Worm (Caenorhabditis elegans) whole organism, mixed stage, embryonic: ENCODE results near the gene nhl-1.

Experiments used
- M03D4.4 ChIP-seq: sonication (generic microtip); optimal IDR thresholded peaks from 2 replicates; lab custom pipeline; 2017; ENCODE audit warnings: mild to moderate bottlenecking, missing genetic modification characterization, missing compliant biosample characterization
- bed-3 ChIP-seq: fragments of 200-800 bp; sonication (Bioruptor generic); optimal IDR thresholded peaks from 3 replicates; lab custom pipeline; 2018; ENCODE audit warnings: mild to moderate bottlenecking, missing genetic modification characterization, moderate library complexity, missing compliant biosample characterization
- blmp-1 ChIP-seq: fragments of 150-350 bp; optimal IDR thresholded peaks from 2 replicates; lab custom pipeline; 2014; ENCODE audit warnings: missing biosample characterization, missing genetic modification characterization
- ceh-39 ChIP-seq: fragments of 150-350 bp; optimal IDR thresholded peaks from 2 replicates; lab custom pipeline; 2014; ENCODE audit warnings: missing biosample characterization, missing genetic modification characterization
- ceh-43 ChIP-seq: fragments of 200-800 bp; sonication (Bioruptor generic); optimal IDR thresholded peaks from 2 replicates; lab custom pipeline; 2018; ENCODE audit warnings: mild to moderate bottlenecking, missing genetic modification characterization, moderate library complexity, missing compliant biosample characterization
- ceh-83 ChIP-seq: fragments of 200-800 bp; sonication (Bioruptor generic); optimal IDR thresholded peaks from 2 replicates; lab custom pipeline; 2018; ENCODE audit warnings: mild to moderate bottlenecking, missing genetic modification characterization, missing compliant biosample characterization
- ces-1 ChIP-seq: fragments of 150-350 bp; optimal IDR thresholded peaks from 2 replicates; lab custom pipeline; 2014; ENCODE audit warnings: missing biosample characterization, missing genetic modification reagents, missing genetic modification characterization
- cnd-1 ChIP-seq: fragments of 200-800 bp; sonication (Bioruptor generic); optimal IDR thresholded peaks from 2 replicates; lab custom pipeline; 2018; ENCODE audit warnings: mild to moderate bottlenecking, missing genetic modification characterization, missing compliant biosample characterization
- elt-1 ChIP-seq: sonication (generic microtip); optimal IDR thresholded peaks from 2 replicates; lab custom pipeline; 2017; ENCODE audit warnings: missing genetic modification characterization, mild to moderate bottlenecking, missing compliant biosample characterization, antibody characterized with exemption, moderate library complexity, borderline replicate concordance; ENCODE audit not compliant: insufficient read depth
- elt-3 ChIP-seq: fragments of 150-350 bp; optimal IDR thresholded peaks from 2 replicates; lab custom pipeline; 2014; ENCODE audit warnings: missing biosample characterization, missing genetic modification characterization
- ham-2 ChIP-seq: fragments of 200-800 bp; sonication (Bioruptor generic); optimal IDR thresholded peaks from 2 replicates; lab custom pipeline; 2018; ENCODE audit warnings: mild to moderate bottlenecking, missing genetic modification characterization, missing compliant biosample characterization
- hlh-1 ChIP-seq: fragments of 150-350 bp; optimal IDR thresholded peaks from 2 replicates; lab custom pipeline; 2014; ENCODE audit warnings: missing biosample characterization, missing genetic modification reagents, missing genetic modification characterization
- lin-13 ChIP-seq: fragments of 150-350 bp; optimal IDR thresholded peaks from 2 replicates; lab custom pipeline; 2014; ENCODE audit warnings: missing biosample characterization, missing genetic modification characterization
- lsy-2 ChIP-seq: fragments of 150-350 bp; optimal IDR thresholded peaks from 2 replicates; lab custom pipeline; 2014; ENCODE audit warnings: missing biosample characterization, missing genetic modification characterization
- mab-5 ChIP-seq: fragments of 150-350 bp; optimal IDR thresholded peaks from 2 replicates; lab custom pipeline; 2014; ENCODE audit warnings: missing biosample characterization, missing genetic modification characterization
- mep-1 ChIP-seq: fragments of 150-350 bp; optimal IDR thresholded peaks from 2 replicates; lab custom pipeline; 2017; ENCODE audit warnings: missing biosample characterization, missing genetic modification reagents, missing genetic modification characterization, inconsistent platforms
- mls-2 ChIP-seq: sonication (generic microtip); optimal IDR thresholded peaks from 2 replicates; lab custom pipeline; 2016; ENCODE audit warnings: mild to moderate bottlenecking, missing genetic modification characterization, moderate library complexity, missing compliant biosample characterization
- nhr-12 ChIP-seq: fragments of 150-350 bp; optimal IDR thresholded peaks from 2 replicates; lab custom pipeline; 2014; ENCODE audit warnings: missing biosample characterization, missing genetic modification characterization
- nhr-237 ChIP-seq: fragments of 150-350 bp; optimal IDR thresholded peaks from 2 replicates; lab custom pipeline; 2014; ENCODE audit warnings: missing biosample characterization, missing genetic modification characterization
- nhr-28 ChIP-seq: fragments of 150-350 bp; optimal IDR thresholded peaks from 2 replicates; lab custom pipeline; 2014; ENCODE audit warnings: missing biosample characterization, missing genetic modification characterization
- nhr-76 ChIP-seq: sonication (generic microtip); optimal IDR thresholded peaks from 2 replicates; lab custom pipeline; 2017; ENCODE audit warnings: missing biosample characterization, missing genetic modification characterization
- pha-4 ChIP-seq: fragments of 150-350 bp; optimal IDR thresholded peaks from 2 replicates; lab custom pipeline; 2018; ENCODE audit warnings: missing biosample characterization, missing genetic modification reagents, missing genetic modification characterization
- sem-2 ChIP-seq: fragments of 200-800 bp; sonication (Bioruptor generic); optimal IDR thresholded peaks from 2 replicates; lab custom pipeline; 2018; ENCODE audit warnings: mild to moderate bottlenecking, missing genetic modification characterization, missing compliant biosample characterization
- snpc-4 ChIP-seq: fragments of 150-350 bp; optimal IDR thresholded peaks from 2 replicates; lab custom pipeline; 2014; ENCODE audit warnings: missing biosample characterization, missing genetic modification characterization
- sptf-1 ChIP-seq: sonication (generic microtip); optimal IDR thresholded peaks from 2 replicates; lab custom pipeline; 2017; ENCODE audit warnings: mild to moderate bottlenecking, missing genetic modification characterization, moderate library complexity, missing compliant biosample characterization
- tbx-8 ChIP-seq: fragments of 200-800 bp; sonication (Bioruptor generic); optimal IDR thresholded peaks from 2 replicates; lab custom pipeline; 2018; ENCODE audit warnings: mild to moderate bottlenecking, missing genetic modification characterization, moderate library complexity, missing compliant biosample characterization
- unc-120 ChIP-seq: sonication (generic microtip); optimal IDR thresholded peaks from 2 replicates; lab custom pipeline; 2017; ENCODE audit warnings: missing genetic modification characterization, missing compliant biosample characterization; ENCODE audit not compliant: poor library complexity, severe bottlenecking
- unc-62 ChIP-seq: fragments of 150-350 bp; optimal IDR thresholded peaks from 2 replicates; lab custom pipeline; 2014; ENCODE audit warnings: missing biosample characterization, missing genetic modification reagents, missing genetic modification characterization
- zip-8 ChIP-seq: fragments of 150-350 bp; optimal IDR thresholded peaks from 2 replicates; lab custom pipeline; 2014; ENCODE audit warnings: missing biosample characterization, missing genetic modification characterization
- ztf-11 ChIP-seq: fragments of 150-350 bp; optimal IDR thresholded peaks from 2 replicates; lab custom pipeline; 2014; ENCODE audit warnings: missing biosample characterization, missing genetic modification characterization

nhl-1 gene

DNA sequence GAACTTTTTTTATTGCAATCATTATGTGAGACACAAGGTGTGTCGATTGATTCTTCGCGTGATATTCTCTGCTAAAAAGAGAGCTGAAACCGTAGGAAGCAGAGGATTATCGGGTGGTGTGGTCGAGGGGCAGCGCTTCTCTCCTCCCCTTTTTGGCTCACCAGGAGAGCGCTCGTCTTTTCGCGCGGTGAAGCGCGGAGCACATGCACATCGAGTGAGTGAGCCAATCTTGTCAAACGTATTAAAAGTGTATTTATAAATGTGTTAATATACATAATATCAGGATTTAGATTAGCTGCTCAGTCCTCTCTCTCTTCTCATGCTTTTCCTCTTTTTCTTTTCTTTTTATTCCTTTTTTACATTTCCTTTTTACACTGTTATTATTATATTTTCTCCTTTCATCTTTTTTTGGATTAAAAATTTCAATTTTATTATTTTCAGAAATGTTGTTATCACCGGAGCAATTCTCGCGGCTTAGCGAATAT, 9.0 kb upstream of the nhl-1 start, which contains the start of gene dgk-3:
dgk-3 (plus strand) TSS at position 435 of the 485 bp plus-strand sequence.
- TF ChIP-seq blmp-1 (no peak), hlh-1 (tag; lab: Kevin White, UChicago) (no peak), mep-1 (tag; lab: Kevin White, UChicago) (no peak), ceh-39 (tag; lab: Kevin White, UChicago) (no peak), ceh-43 (GFP tag; lab: Kevin White, UChicago) (no peak), lin-13 (no peak), nhr-76 (no peak), nhr-28 (no peak), sptf-1 (no peak), cnd-1 (no peak), mls-2 (tag; lab: Kevin White, UChicago) (no peak), zip-8 (tag; lab: Kevin White, UChicago) (no peak), snpc-4 (tag; lab: Kevin White, UChicago) (no peak), ham-2 (GFP tag; lab: Kevin White, UChicago) (no peak), unc-120 (tag; lab: Kevin White, UChicago) (no peak), tbx-8 (no peak), elt-3 (no peak), elt-1 (tag; lab: Kevin White, UChicago) (no peak), nhr-237 (no peak), mab-5 (tag; lab: Kevin White, UChicago) (no peak)

DNA sequence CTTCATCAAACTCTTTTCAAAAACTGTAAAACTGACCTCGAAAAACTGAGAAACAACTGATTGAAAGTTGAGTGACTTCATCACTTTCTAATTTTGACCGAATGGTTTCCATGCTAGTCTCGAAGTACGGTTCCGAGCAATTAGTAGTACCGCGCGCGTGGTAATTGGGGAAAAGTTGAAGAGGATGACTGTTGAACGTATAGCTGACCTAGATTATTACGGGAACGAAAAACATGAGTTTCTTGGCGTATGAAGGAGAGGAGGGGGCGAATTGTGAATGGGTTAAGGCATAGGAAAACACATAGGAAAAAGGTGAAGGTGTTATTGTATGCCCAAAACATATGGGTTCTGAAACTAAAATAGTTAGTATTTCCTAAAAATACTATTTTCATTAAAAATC, 7.8 kb upstream of the nhl-1 start, which contains the start of gene ptr-9:
ptr-9 (minus strand) TSS at position 101 of the 400 bp plus-strand sequence.
- TF ChIP-seq elt-1 (tag; lab: Kevin White, UChicago) (no peak), ces-1 (GFP tag; lab: Kevin White, UChicago) (no peak), ham-2 (GFP tag; lab: Kevin White, UChicago) (no peak), snpc-4 (tag; lab: Kevin White, UChicago) (no peak), sem-2 (GFP tag; lab: Kevin White, UChicago) (no peak), ztf-11 (no peak), elt-3 (no peak), blmp-1 (no peak)
- TF ChIP-seq, all 35 proteins: peak for 0

DNA sequence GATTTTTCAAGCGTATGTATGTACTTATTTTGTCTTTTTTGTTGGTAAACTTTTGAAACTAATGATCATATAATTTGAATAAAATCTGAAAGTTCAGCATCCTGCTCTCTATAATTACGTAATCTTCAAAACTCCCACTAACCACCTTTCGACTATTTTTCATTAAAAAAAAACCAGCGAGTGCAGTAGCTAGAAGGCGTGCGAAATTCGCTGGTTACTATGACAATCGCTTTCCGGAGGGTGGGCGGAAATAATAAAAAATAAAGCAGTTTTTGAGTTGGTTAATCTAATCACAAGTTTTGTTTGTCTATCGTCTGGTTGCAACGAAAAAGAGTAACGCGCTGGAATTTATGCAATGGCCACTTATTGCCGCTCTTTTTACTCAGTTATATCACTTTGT, 1.1 kb upstream of the nhl-1 start, which contains the start of gene irld-34:
irld-34 (plus strand) TSS at position 301 of the 400 bp plus-strand sequence.
- TF ChIP-seq zip-8 (tag; lab: Kevin White, UChicago) (peak; percentile 24), mls-2 (tag; lab: Kevin White, UChicago) (no peak)

DNA sequence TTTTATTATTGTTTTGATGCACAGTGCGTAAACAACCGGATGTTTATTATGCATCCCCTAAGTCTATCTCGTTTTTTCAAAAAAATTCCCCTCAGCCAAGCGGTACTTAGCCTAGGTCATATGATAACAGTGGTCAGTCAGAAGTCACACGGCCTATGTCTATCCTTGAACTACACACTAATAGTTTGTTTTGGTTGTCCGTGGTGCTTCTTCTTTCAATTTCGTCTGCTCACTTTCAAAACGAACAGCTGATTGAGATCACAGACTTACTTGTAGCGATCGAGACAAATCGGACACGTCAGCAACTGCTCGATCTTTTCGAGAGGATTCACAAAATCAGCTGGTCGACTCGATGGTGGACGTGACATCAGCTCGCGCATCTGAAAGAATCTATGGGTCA, 759 bp downstream of the nhl-1 start:
- TF ChIP-seq ztf-11 (no peak), ceh-83 (GFP tag; lab: Kevin White, UChicago) (no peak), mep-1 (tag; lab: Kevin White, UChicago) (no peak), bed-3 (GFP tag; lab: Kevin White, UChicago) (no peak), cnd-1 (no peak), tbx-8 (no peak), lsy-2 (no peak), mls-2 (tag; lab: Kevin White, UChicago) (no peak)
- TF ChIP-seq, all 35 proteins: peak for 0

DNA sequence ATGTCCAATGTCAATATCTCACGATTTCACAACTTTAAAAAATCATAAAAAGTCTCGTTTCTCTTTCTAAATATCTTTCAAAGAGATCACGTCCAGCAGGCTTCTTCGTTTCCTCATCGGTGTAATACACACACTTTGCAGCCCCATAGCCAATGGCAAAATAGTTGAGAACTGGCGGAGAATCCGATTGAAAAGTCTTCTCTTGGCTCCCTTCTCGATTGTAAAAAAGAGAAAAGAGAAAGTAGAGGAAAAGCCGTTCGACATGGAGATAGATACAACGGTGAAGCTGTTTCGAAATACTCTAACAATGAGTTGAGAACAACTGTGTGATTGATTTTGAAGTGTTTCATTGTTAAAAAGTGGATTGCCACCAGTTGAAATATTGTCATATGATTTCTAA, 1.9 kb downstream of the nhl-1 start:
- TF ChIP-seq bed-3 (GFP tag; lab: Kevin White, UChicago): no peak
- TF ChIP-seq hlh-1 (tag; lab: Kevin White, UChicago): peak; percentile 34
- TF ChIP-seq unc-62: peak; percentile 5
- peak; percentile 53 for TF ChIP-seq unc-120 (tag; lab: Kevin White, UChicago)
- TF ChIP-seq M03D4.4 (tag; lab: Kevin White, UChicago): no peak
- no peak for TF ChIP-seq ham-2 (GFP tag; lab: Kevin White, UChicago)

DNA sequence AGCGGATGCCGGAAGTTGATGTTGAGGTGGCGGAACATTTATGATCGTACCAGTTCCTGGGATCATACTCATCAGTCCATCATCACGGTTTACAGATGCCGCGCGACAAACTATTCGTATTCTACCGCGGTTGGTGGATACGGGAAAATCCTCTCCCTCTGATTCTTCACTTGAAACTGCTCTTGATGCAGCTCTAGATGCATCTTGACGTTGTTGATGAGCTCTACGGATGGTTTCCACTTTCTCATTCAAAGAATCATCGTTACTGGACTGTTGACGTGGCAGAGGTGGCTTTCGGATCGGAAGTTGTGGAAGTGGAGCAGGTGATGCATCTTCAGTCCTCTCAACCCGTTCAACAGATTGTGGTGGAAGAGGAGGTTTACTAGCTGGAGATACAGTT, 4.6 kb downstream of the nhl-1 start:
- TF ChIP-seq blmp-1 (no peak), nhr-12 (no peak), sem-2 (GFP tag; lab: Kevin White, UChicago) (no peak), bed-3 (GFP tag; lab: Kevin White, UChicago) (no peak), unc-120 (tag; lab: Kevin White, UChicago) (no peak), pha-4 (tag; lab: Kevin White, UChicago) (no peak), unc-62 (no peak), lsy-2 (no peak), mep-1 (tag; lab: Kevin White, UChicago) (no peak), ztf-11 (no peak)
